Worm (Caenorhabditis elegans): ENCODE data around the gene nhr-232.

Gene nhr-232

ce11 chrV:10265019-10265418 lies 9.0 kb downstream of the nhr-232 start:
- no peak for TF ChIP-seq unc-62 (GFP tag; optimal IDR thresholded peaks at IDR 0.05)

ce11 chrV:10266050-10266449 lies 10.1 kb downstream of the nhr-232 start:
- TF ChIP-seq unc-62 (GFP tag; optimal IDR thresholded peaks at IDR 0.05): no peak

ce11 chrV:10270214-10270613 lies 14.2 kb downstream of the nhr-232 start, which contains the start of gene ric-4:
Gene ric-4, minus strand, starts transcription at chrV:10270314.
- TF ChIP-seq unc-62 (GFP tag; optimal IDR thresholded peaks at IDR 0.05): no peak

- no peak for TF ChIP-seq unc-62 (GFP tag; optimal IDR thresholded peaks at IDR 0.05)
Measured at ce11 chrV:10273837-10274236, 17.9 kb downstream of the nhr-232 start.

ce11 chrV:10275619-10276018 lies 19.6 kb downstream of the nhr-232 start, which contains the start of gene Y22F5A.11:
Gene Y22F5A.11, minus strand, starts transcription at chrV:10275646.
- TF ChIP-seq unc-62 (GFP tag; optimal IDR thresholded peaks at IDR 0.05): no peak

ce11 chrV:10276038-10276437 lies 20.1 kb downstream of the nhr-232 start:
- TF ChIP-seq unc-62 (GFP tag; optimal IDR thresholded peaks at IDR 0.05): no peak

- no peak for TF ChIP-seq unc-62 (GFP tag; optimal IDR thresholded peaks at IDR 0.05)
Measured at ce11 chrV:10277579-10277978, 21.6 kb downstream of the nhr-232 start, which contains the start of gene lys-1. Gene lys-1, plus strand, starts transcription at chrV:10277904.

ce11 chrV:10280112-10280511 lies 24.1 kb downstream of the nhr-232 start:
- no peak for TF ChIP-seq unc-62 (GFP tag; optimal IDR thresholded peaks at IDR 0.05)

ce11 chrV:10281374-10281773 lies 25.4 kb downstream of the nhr-232 start, which contains the start of gene lys-2:
Gene lys-2, minus strand, starts transcription at chrV:10281474.
- no peak for TF ChIP-seq unc-62 (GFP tag; optimal IDR thresholded peaks at IDR 0.05)

ce11 chrV:10283444-10283843 lies 27.5 kb downstream of the nhr-232 start, which contains the start of gene lys-3:
Gene lys-3, minus strand, starts transcription at chrV:10283544.
- no peak for TF ChIP-seq unc-62 (GFP tag; optimal IDR thresholded peaks at IDR 0.05)

ce11 chrV:10285853-10286252 lies 29.9 kb downstream of the nhr-232 start:
- no peak for TF ChIP-seq unc-62 (GFP tag; optimal IDR thresholded peaks at IDR 0.05)

- TF ChIP-seq unc-62 (GFP tag; optimal IDR thresholded peaks at IDR 0.05): no peak
Measured at ce11 chrV:10287260-10287659, 31.3 kb downstream of the nhr-232 start, which contains the start of gene B0024.3. Gene B0024.3, plus strand, starts transcription at chrV:10287560.

ce11 chrV:10289743-10290142 lies 33.8 kb downstream of the nhr-232 start, which contains the start of gene B0024.15:
Gene B0024.15, plus strand, starts transcription at chrV:10290043.
- no peak for TF ChIP-seq unc-62 (GFP tag; optimal IDR thresholded peaks at IDR 0.05)

ce11 chrV:10291848-10292247 lies 35.9 kb downstream of the nhr-232 start:
- TF ChIP-seq unc-62 (GFP tag; optimal IDR thresholded peaks at IDR 0.05): no peak

ce11 chrV:10292819-10293357 lies 36.9 kb downstream of the nhr-232 start, which contains the start of gene col-149:
Gene col-149, minus strand, starts transcription at chrV:10292869.
- TF ChIP-seq unc-62 (GFP tag; optimal IDR thresholded peaks at IDR 0.05): no peak

ce11 chrV:10294549-10294948 lies 38.6 kb downstream of the nhr-232 start, which contains the start of gene col-150:
Gene col-150, minus strand, starts transcription at chrV:10294649.
- TF ChIP-seq unc-62 (GFP tag; optimal IDR thresholded peaks at IDR 0.05): no peak

- no peak for TF ChIP-seq unc-62 (GFP tag; optimal IDR thresholded peaks at IDR 0.05)
Measured at ce11 chrV:10297099-10297498, 41.1 kb downstream of the nhr-232 start, which contains the start of gene B0024.4. Gene B0024.4, plus strand, starts transcription at chrV:10297399.
